Worm (Caenorhabditis elegans) whole organism, L1 larva: ENCODE measurements around the gene M110.10.

Experiments used
- dsc-1 ChIP-seq: sonication (generic microtip); optimal IDR thresholded peaks from 2 replicates; lab custom pipeline; 2016; ENCODE audit warnings: mild to moderate bottlenecking, missing genetic modification characterization, missing compliant biosample characterization
- elt-3 ChIP-seq, 6 experiments: fragments of 150-350 bp in 1 of 6; sonication (generic microtip); optimal IDR thresholded peaks; 2 replicates each; lab custom pipeline; 2017 to 2018; ENCODE audit warnings: missing biosample characterization in 6 of 6, missing genetic modification characterization in 6 of 6, inconsistent platforms in 1 of 6
- pqm-1 ChIP-seq: sonication (generic microtip); optimal IDR thresholded peaks from 3 replicates; lab custom pipeline; 2017; ENCODE audit warnings: missing biosample characterization, missing genetic modification characterization
- snpc-4 ChIP-seq: fragments of 150-350 bp; optimal IDR thresholded peaks from 2 replicates; lab custom pipeline; 2014; ENCODE audit warnings: missing biosample characterization, missing genetic modification characterization
- ztf-11 ChIP-seq, 2 experiments: sonication (generic microtip); optimal IDR thresholded peaks; 2 replicates each; lab custom pipeline; 2016 to 2017; ENCODE audit warnings: missing genetic modification characterization in 2 of 2, missing biosample characterization in 1 of 2, missing compliant biosample characterization in 1 of 2
- ztf-4 ChIP-seq: fragments of 150-350 bp; optimal IDR thresholded peaks from 2 replicates; lab custom pipeline; 2014; ENCODE audit warnings: missing biosample characterization, missing genetic modification characterization

DNA sequence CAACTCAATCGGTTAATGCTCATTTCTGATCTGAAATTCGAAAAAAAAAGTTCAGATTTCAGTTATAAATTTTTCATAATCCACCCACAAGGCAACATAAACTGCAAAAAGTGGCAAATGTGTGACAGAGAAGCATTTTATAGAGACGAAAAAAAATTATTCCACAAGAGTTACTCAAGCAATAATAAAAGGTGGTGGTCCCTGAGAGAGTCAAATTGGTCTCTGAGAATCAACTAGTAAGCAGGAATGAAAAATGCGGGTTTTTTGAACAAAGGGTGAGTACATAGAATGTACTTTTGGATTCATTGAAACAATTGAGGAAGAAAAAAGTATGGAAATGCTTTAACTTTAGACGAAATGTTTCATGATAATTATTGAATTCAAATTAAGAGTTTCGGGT, 43.9 kb downstream of the M110.10 start, which contains the start of gene T05C12.11:
- TF ChIP-seq elt-3 (tag; optimal IDR thresholded peaks at IDR 0.05; lab: Kevin White, UChicago) (no peak), pqm-1 (tag; lab: Kevin White, UChicago) (no peak), dsc-1 (no peak), snpc-4 (no peak), ztf-4 (tag; lab: Kevin White, UChicago) (no peak), ztf-11 (tag; optimal IDR thresholded peaks at IDR 0.05; lab: Kevin White, UChicago) (no peak)
